Fruit fly (Drosophila melanogaster) whole organism, embryonic: ENCODE data around the gene Leash.

Source experiments
- Awh ChIP-seq: fragments of 200-800 bp; sonication (Bioruptor generic); IDR thresholded peaks from 2 replicates; pipeline ENCODE4, ENCODE4 v1.3.6; 2022; ENCODE audit warnings: missing biosample characterization, missing genetic modification characterization
- Bteb2 ChIP-seq: fragments of 200-800 bp; sonication (Bioruptor generic); optimal IDR thresholded peaks from 2 replicates; lab custom pipeline; 2016; ENCODE audit warnings: missing biosample characterization, missing genetic modification characterization
- CG10274 ChIP-seq: fragments of 200-800 bp; sonication (Bioruptor generic); optimal IDR thresholded peaks from 3 replicates; lab custom pipeline; 2017; ENCODE audit warnings: missing biosample characterization, mild to moderate bottlenecking, missing genetic modification characterization
- CG10321 ChIP-seq: fragments of 200-800 bp; sonication (Bioruptor generic); IDR thresholded peaks from 2 replicates; pipeline ENCODE4 v1.3.6; 2022; ENCODE audit warnings: missing biosample characterization, missing genetic modification characterization
- CG10959 ChIP-seq: fragments of 200-800 bp; sonication (Bioruptor generic); IDR thresholded peaks from 2 replicates; pipeline ENCODE4 v1.3.6; 2022; ENCODE audit warnings: missing biosample characterization, missing genetic modification characterization
- CG10979 ChIP-seq: fragments of 200-800 bp; sonication (Bioruptor generic); optimal IDR thresholded peaks from 2 replicates; lab custom pipeline; 2018; ENCODE audit warnings: missing biosample characterization, mild to moderate bottlenecking, missing genetic modification characterization, moderate library complexity
- CG11560 ChIP-seq: fragments of 200-800 bp; sonication (Bioruptor generic); IDR thresholded peaks from 3 replicates; pipeline ENCODE4 v1.3.6; 2022; ENCODE audit warnings: missing biosample characterization, missing genetic modification characterization
- CG13775 ChIP-seq: fragments of 200-800 bp; sonication (Bioruptor generic); optimal IDR thresholded peaks from 3 replicates; lab custom pipeline; 2017; ENCODE audit warnings: missing biosample characterization, mild to moderate bottlenecking, missing genetic modification characterization
- CG15479 ChIP-seq: fragments of 200-800 bp; sonication (Bioruptor generic); optimal IDR thresholded peaks from 3 replicates; lab custom pipeline; 2019; ENCODE audit warnings: missing biosample characterization, mild to moderate bottlenecking, missing genetic modification characterization, moderate library complexity
- CG17612 ChIP-seq: fragments of 200-800 bp; sonication (Bioruptor generic); IDR thresholded peaks from 2 replicates; pipeline ENCODE4 v1.3.6; 2022; ENCODE audit warnings: missing biosample characterization, missing genetic modification characterization
- CG18262 ChIP-seq: fragments of 200-800 bp; optimal IDR thresholded peaks from 3 replicates; lab custom pipeline; 2019; ENCODE audit warnings: missing biosample characterization, mild to moderate bottlenecking, missing genetic modification characterization, moderate library complexity
- CG3065 ChIP-seq: fragments of 200-800 bp; sonication (Bioruptor generic); optimal IDR thresholded peaks from 2 replicates; lab custom pipeline; 2016; ENCODE audit warnings: missing biosample characterization, missing genetic modification characterization
- CG4617 ChIP-seq: fragments of 200-800 bp; sonication (Bioruptor generic); optimal IDR thresholded peaks from 3 replicates; lab custom pipeline; 2016; ENCODE audit warnings: missing biosample characterization, missing genetic modification characterization, borderline replicate concordance
- CG8089 ChIP-seq: fragments of 200-800 bp; sonication (Bioruptor generic); optimal IDR thresholded peaks from 3 replicates; lab custom pipeline; 2016; ENCODE audit warnings: missing biosample characterization, missing genetic modification characterization
- CG9797 ChIP-seq: fragments of 200-800 bp; sonication (Bioruptor generic); optimal IDR thresholded peaks from 3 replicates; lab custom pipeline; 2018; ENCODE audit warnings: missing biosample characterization, mild to moderate bottlenecking, missing genetic modification characterization
- Camta ChIP-seq: fragments of 200-800 bp; sonication (Bioruptor generic); optimal IDR thresholded peaks from 2 replicates; lab custom pipeline; 2016; ENCODE audit warnings: missing biosample characterization, missing genetic modification characterization
- Dad ChIP-seq: fragments of 200-800 bp; sonication (Bioruptor generic); optimal IDR thresholded peaks from 3 replicates; lab custom pipeline; 2016; ENCODE audit warnings: missing biosample characterization, missing genetic modification characterization
- Deaf1 ChIP-seq: fragments of 200-800 bp; optimal IDR thresholded peaks from 3 replicates; lab custom pipeline; 2019; ENCODE audit warnings: missing biosample characterization, mild to moderate bottlenecking, missing genetic modification characterization, moderate library complexity
- Dfd ChIP-seq, 2 experiments: fragments of >200 bp; optimal IDR thresholded peaks; 2 replicates each; lab custom pipeline; 2017; ENCODE audit warnings: missing biosample characterization in 2 of 2, missing genetic modification characterization in 2 of 2
- Hand ChIP-seq: fragments of 200-800 bp; sonication (Bioruptor generic); optimal IDR thresholded peaks from 2 replicates; lab custom pipeline; 2017; ENCODE audit warnings: mild to moderate bottlenecking, missing biosample characterization, missing genetic modification reagents, missing genetic modification characterization
- Hr39 ChIP-seq: fragments of >200 bp; optimal IDR thresholded peaks from 2 replicates; lab custom pipeline; 2017
- MBD-R2 ChIP-seq: fragments of 200-800 bp; sonication (Bioruptor generic); IDR thresholded peaks from 2 replicates; pipeline ENCODE4 v1.3.6; 2022; ENCODE audit warnings: missing biosample characterization, missing genetic modification characterization
- Med ChIP-seq: fragments of 200-800 bp; sonication (Bioruptor generic); peaks from one replicate; lab custom pipeline; 2016; ENCODE audit warnings: missing biosample characterization, missing genetic modification characterization, mild to moderate bottlenecking, inconsistent platforms, moderate library complexity
- Oli ChIP-seq: fragments of 200-800 bp; sonication (Bioruptor generic); optimal IDR thresholded peaks from 2 replicates; lab custom pipeline; 2018; ENCODE audit warnings: missing biosample characterization, mild to moderate bottlenecking, missing genetic modification characterization, moderate library complexity
- Optix ChIP-seq: fragments of 200-800 bp; sonication (Bioruptor generic); IDR thresholded peaks from 3 replicates; pipeline ENCODE4 v1.3.6; 2022; ENCODE audit warnings: missing biosample characterization, missing genetic modification characterization
- Pdp1 ChIP-seq, 2 experiments: fragments of 200-800 bp; sonication (Bioruptor generic); optimal IDR thresholded peaks; 3 replicates each; lab custom pipeline; 2016; ENCODE audit warnings: missing biosample characterization in 2 of 2, missing genetic modification characterization in 2 of 2, mild to moderate bottlenecking in 1 of 2, moderate library complexity in 1 of 2
- Vsx1 ChIP-seq: fragments of 200-800 bp; sonication (Bioruptor generic); optimal IDR thresholded peaks from 2 replicates; lab custom pipeline; 2017; ENCODE audit warnings: missing biosample characterization, mild to moderate bottlenecking, missing genetic modification characterization, missing genetic modification reagents
- bbx ChIP-seq: fragments of 200-800 bp; sonication (Bioruptor generic); IDR thresholded peaks from 2 replicates; pipeline ENCODE4 v1.3.6; 2022; ENCODE audit warnings: missing biosample characterization, missing genetic modification characterization; ENCODE audit not compliant: partially characterized antibody
- bcd ChIP-seq: fragments of 200-800 bp; sonication (Bioruptor generic); optimal IDR thresholded peaks from 2 replicates; lab custom pipeline; 2017; ENCODE audit warnings: missing biosample characterization, mild to moderate bottlenecking, missing genetic modification characterization
- br ChIP-seq: fragments of >200 bp; optimal IDR thresholded peaks from 2 replicates; lab custom pipeline; 2017
- bsh ChIP-seq, 2 experiments: fragments of 200-800 bp; sonication (Bioruptor generic); optimal IDR thresholded peaks; 2 replicates each; lab custom pipeline; 2017 to 2018; ENCODE audit warnings: mild to moderate bottlenecking in 2 of 2, missing biosample characterization in 2 of 2, missing genetic modification characterization in 2 of 2, moderate library complexity in 1 of 2
- btn ChIP-seq: fragments of 200-800 bp; sonication (Bioruptor generic); optimal IDR thresholded peaks from 2 replicates; lab custom pipeline; 2016; ENCODE audit warnings: missing biosample characterization, missing genetic modification characterization
- chinmo ChIP-seq: fragments of 200-800 bp; sonication (Bioruptor generic); IDR thresholded peaks from 4 replicates; pipeline ENCODE4 v1.3.6; 2022; ENCODE audit warnings: missing biosample characterization, missing genetic modification characterization; ENCODE audit not compliant: partially characterized antibody
- chn ChIP-seq: fragments of 200-800 bp; sonication (Bioruptor generic); optimal IDR thresholded peaks from 2 replicates; lab custom pipeline; 2016; ENCODE audit warnings: missing biosample characterization, missing genetic modification characterization
- corto ChIP-seq: fragments of 200-800 bp; sonication (Bioruptor generic); optimal IDR thresholded peaks from 2 replicates; lab custom pipeline; 2016; ENCODE audit warnings: missing biosample characterization, mild to moderate bottlenecking, missing genetic modification characterization, moderate library complexity
- crol ChIP-seq: fragments of 200-800 bp; sonication (Bioruptor generic); IDR thresholded peaks from 2 replicates; pipeline ENCODE4 v1.3.6; 2022; ENCODE audit warnings: missing biosample characterization, missing genetic modification characterization
- crp ChIP-seq, 2 experiments: fragments of 200-800 bp; sonication (Bioruptor generic); optimal IDR thresholded peaks; 2 replicates in 1 of 2; 3 replicates in 1 of 2; lab custom pipeline; 2017; ENCODE audit warnings: missing biosample characterization in 2 of 2, missing genetic modification characterization in 2 of 2, mild to moderate bottlenecking in 1 of 2, moderate library complexity in 1 of 2
- cwo ChIP-seq: fragments of 200-800 bp; sonication (Bioruptor generic); optimal IDR thresholded peaks from 3 replicates; lab custom pipeline; 2017; ENCODE audit warnings: missing biosample characterization, missing genetic modification characterization, mild to moderate bottlenecking, moderate library complexity, missing genetic modification reagents
- eyg ChIP-seq: fragments of 200-800 bp; sonication (Bioruptor generic); optimal IDR thresholded peaks from 3 replicates; lab custom pipeline; 2016; ENCODE audit warnings: missing biosample characterization, missing genetic modification characterization
- gce ChIP-seq: fragments of 200-800 bp; sonication (Bioruptor generic); IDR thresholded peaks from 3 replicates; pipeline ENCODE4 v1.3.6; 2022; ENCODE audit warnings: missing biosample characterization, missing genetic modification characterization
- hb ChIP-seq: fragments of 200-800 bp; sonication (Bioruptor generic); IDR thresholded peaks from 3 replicates; pipeline ENCODE4 v1.3.6; 2022; ENCODE audit warnings: missing biosample characterization, missing genetic modification characterization; ENCODE audit not compliant: partially characterized antibody
- hbn ChIP-seq: fragments of 200-800 bp; sonication (Bioruptor generic); IDR thresholded peaks from 2 replicates; pipeline ENCODE4 v1.3.6; 2022; ENCODE audit warnings: missing biosample characterization, missing genetic modification characterization; ENCODE audit not compliant: partially characterized antibody
- mld ChIP-seq: fragments of 200-800 bp; sonication (Bioruptor generic); IDR thresholded peaks from 3 replicates; pipeline ENCODE4 v1.3.6; 2022; ENCODE audit warnings: missing biosample characterization, missing genetic modification characterization; ENCODE audit not compliant: partially characterized antibody
- org-1 ChIP-seq: fragments of 200-800 bp; sonication (Bioruptor generic); optimal IDR thresholded peaks from 2 replicates; lab custom pipeline; 2017; ENCODE audit warnings: missing biosample characterization, missing genetic modification characterization
- pb ChIP-seq: fragments of 200-800 bp; sonication (Bioruptor generic); optimal IDR thresholded peaks from 3 replicates; lab custom pipeline; 2016; ENCODE audit warnings: missing biosample characterization, missing genetic modification characterization
- row ChIP-seq: fragments of 200-800 bp; sonication (Bioruptor generic); IDR thresholded peaks from 3 replicates; pipeline ENCODE4 v1.3.6; 2022; ENCODE audit warnings: missing biosample characterization, missing genetic modification characterization
- tin ChIP-seq: fragments of 200-800 bp; sonication (Bioruptor generic); optimal IDR thresholded peaks from 3 replicates; lab custom pipeline; 2016; ENCODE audit warnings: missing biosample characterization, missing genetic modification characterization
- tll ChIP-seq, 2 experiments: fragments of 200-800 bp in 1 of 2; fragments of >200 bp in 1 of 2; sonication (Bioruptor generic) in 1 of 2; optimal IDR thresholded peaks; 2 replicates each; lab custom pipeline; 2017 to 2019; ENCODE audit warnings: missing biosample characterization in 2 of 2, missing genetic modification characterization in 2 of 2, mild to moderate bottlenecking in 1 of 2, moderate library complexity in 1 of 2
- wek ChIP-seq: fragments of 200-800 bp; sonication (Bioruptor generic); optimal IDR thresholded peaks from 3 replicates; lab custom pipeline; 2018; ENCODE audit warnings: missing biosample characterization, mild to moderate bottlenecking, missing genetic modification characterization, moderate library complexity

The Leash gene

dm6 chr3R:10888633-10889519, 3.5 kb downstream of the Leash start (continued):
- TF ChIP-seq CG10959 (GFP tag; lab: Robert Waterston, UW) (no peak), bcd (no peak), Med (peak; percentile 90), MBD-R2 (GFP tag; lab: Robert Waterston, UW) (no peak; the same call in 1 of the 2 replicates), Vsx1 (GFP tag; lab: Kevin White, UChicago) (no peak), Optix (GFP tag; lab: Robert Waterston, UW) (peak; percentile 12; the same call in 1 of the 3 replicates), tin (no peak), Awh (GFP tag; lab: Robert Waterston, UW) (no peak), wek (peak; percentile 19), corto (no peak), Dad (GFP tag; lab: Kevin White, UChicago) (no peak), CG17612 (GFP tag; lab: Robert Waterston, UW) (0 out of 2 replicates have a peak, but pooled peaks have one; percentile 29), Hand (peak; percentile 44), hb (GFP tag; lab: Robert Waterston, UW) (no peak), eyg (no peak), CG4617 (GFP tag; lab: Kevin White, UChicago) (no peak), Bteb2 (GFP tag; lab: Kevin White, UChicago) (no peak), CG10321 (GFP tag; lab: Robert Waterston, UW) (no peak), CG15479 (GFP tag; lab: Kevin White, UChicago) (no peak), Deaf1 (tag; lab: Kevin White, UChicago) (peak; percentile 61), CG13775 (GFP tag; lab: Kevin White, UChicago) (no peak), gce (GFP tag; lab: Robert Waterston, UW) (no peak), Camta (GFP tag; lab: Kevin White, UChicago) (no peak), row (GFP tag; lab: Robert Waterston, UW) (peak; percentile 65), chinmo (peak; percentile 98), pb (no peak), cwo (GFP tag; lab: Kevin White, UChicago) (peak; percentile 53), org-1 (GFP tag; lab: Kevin White, UChicago) (no peak), btn (GFP tag; lab: Kevin White, UChicago) (no peak), CG8089 (GFP tag; lab: Kevin White, UChicago) (no peak), CG9797 (GFP tag; lab: Kevin White, UChicago) (no peak), CG3065 (no peak), br (no peak), Dfd (GFP tag; optimal IDR thresholded peaks at IDR 0.05; lab: Kevin White, UChicago) (no peak), chn (no peak), CG10274 (GFP tag; lab: Kevin White, UChicago) (peak; percentile 98), bsh (GFP tag; optimal IDR thresholded peaks at IDR 0.05; lab: Kevin White, UChicago) (peak; percentile 4 to 82), CG10979 (tag; lab: Kevin White, UChicago) (no peak), Hr39 (lab: Kevin White, UChicago) (no peak), CG11560 (tag; lab: Robert Waterston, UW) (no peak), hbn (no peak; the same call in 1 of the 2 replicates), bbx (no peak), crp (GFP tag; optimal IDR thresholded peaks at IDR 0.05; lab: Kevin White, UChicago) (no peak), Oli (tag; lab: Kevin White, UChicago) (no peak), tll (GFP tag; optimal IDR thresholded peaks at IDR 0.05; lab: Kevin White, UChicago) (no peak), CG18262 (peak; percentile 15), crol (GFP tag; lab: Robert Waterston, UW) (peak; percentile 98), Pdp1 (GFP tag; optimal IDR thresholded peaks at IDR 0.05; lab: Kevin White, UChicago) (peak in 1 of 2 experiments; percentile 70), mld (GFP tag; lab: Robert Waterston, UW) (no peak)
